Fruit fly (Drosophila melanogaster): ENCODE measurements around the gene CG7024.
A peak's percentile ranks its signal among the peaks of the same experiment; 100 is the strongest.

CG7024 gene

dm6 chrX:4686723-4687122 is 18.4 kb upstream of the CG7024 start, which contains the start of gene Pp2C1 (continued):
- TF ChIP-seq dpn (GFP tag; optimal IDR thresholded peaks at IDR 0.05) (no peak), CG16863 (GFP tag; optimal IDR thresholded peaks at IDR 0.05) (no peak), ems (GFP tag; optimal IDR thresholded peaks at IDR 0.05) (no peak), Fer1 (GFP tag; optimal IDR thresholded peaks at IDR 0.05) (no peak), CTCF (GFP tag; optimal IDR thresholded peaks at IDR 0.05) (no peak), lab (GFP tag; optimal IDR thresholded peaks at IDR 0.05) (no peak), CG18011 (GFP tag; optimal IDR thresholded peaks at IDR 0.05) (no peak), ci (GFP tag; IDR thresholded peaks at IDR 0.05) (0 out of 3 replicates have a peak, but pooled peaks have one; percentile 14), Ets65A (GFP tag) (no peak), CG7928 (GFP tag; optimal IDR thresholded peaks at IDR 0.05) (no peak), odd (GFP tag; optimal IDR thresholded peaks at IDR 0.05) (no peak), E2f1 (GFP tag; IDR thresholded peaks at IDR 0.05) (no peak), CG9876 (GFP tag; optimal IDR thresholded peaks at IDR 0.05) (no peak), nau (GFP tag; optimal IDR thresholded peaks at IDR 0.05) (no peak), Camta (GFP tag; optimal IDR thresholded peaks at IDR 0.05) (no peak), CG13894 (tag; optimal IDR thresholded peaks at IDR 0.05) (no peak), CG11695 (GFP tag; IDR thresholded peaks at IDR 0.05) (no peak), al (GFP tag; IDR thresholded peaks at IDR 0.05) (no peak), GATAe (GFP tag; conservative IDR thresholded peaks at IDR 0.05) (no peak), Lhr (GFP tag; optimal IDR thresholded peaks at IDR 0.05) (peak; percentile 4), CG14667 (GFP tag; IDR thresholded peaks at IDR 0.05) (no peak), sob (GFP tag; IDR thresholded peaks at IDR 0.05) (no peak), onecut (GFP tag; IDR thresholded peaks at IDR 0.05) (no peak), CG31388 (GFP tag; optimal IDR thresholded peaks at IDR 0.05) (no peak), Sin3A (optimal IDR thresholded peaks at IDR 0.05) (no peak), CG8089 (GFP tag; optimal IDR thresholded peaks at IDR 0.05) (no peak), ato (GFP tag; IDR thresholded peaks at IDR 0.05; ENCODE audit: partially characterized antibody) (peak; percentile 75), tx (GFP tag; optimal IDR thresholded peaks at IDR 0.05) (no peak), Oaz (GFP tag; IDR thresholded peaks at IDR 0.05) (no peak), CG10979 (tag; optimal IDR thresholded peaks at IDR 0.05) (no peak), Gug (GFP tag; IDR thresholded peaks at IDR 0.05) (no peak), CG3281 (GFP tag; optimal IDR thresholded peaks at IDR 0.05) (no peak), eyg (GFP tag; optimal IDR thresholded peaks at IDR 0.05) (no peak), zen2 (GFP tag; IDR thresholded peaks at IDR 0.05; ENCODE audit: partially characterized antibody) (peak; percentile 43; the same call in 1 of the 3 replicates), danr (GFP tag; IDR thresholded peaks at IDR 0.05) (no peak), CG8290 (GFP tag; optimal IDR thresholded peaks at IDR 0.05) (no peak), CG8290 (tag; optimal IDR thresholded peaks at IDR 0.05) (peak; percentile 16 to 49), emc (GFP tag; optimal IDR thresholded peaks at IDR 0.05) (no peak), Sry-β (GFP tag; optimal IDR thresholded peaks at IDR 0.05) (no peak), dati (GFP tag; IDR thresholded peaks at IDR 0.05) (no peak), CG15601 (tag; optimal IDR thresholded peaks at IDR 0.05) (no peak), cad (GFP tag; optimal IDR thresholded peaks at IDR 0.05) (no peak), cg (GFP tag; optimal IDR thresholded peaks at IDR 0.05) (no peak), CG10565 (GFP tag; optimal IDR thresholded peaks at IDR 0.05) (no peak), aop (GFP tag; IDR thresholded peaks at IDR 0.05) (no peak), CG12299 (tag; optimal IDR thresholded peaks at IDR 0.05) (no peak), CG7745 (tag; optimal IDR thresholded peaks at IDR 0.05) (no peak), ash1 (GFP tag; optimal IDR thresholded peaks at IDR 0.05) (no peak), otp (GFP tag; IDR thresholded peaks at IDR 0.05) (no peak), fd64A (GFP tag; optimal IDR thresholded peaks at IDR 0.05) (no peak), Abd-B (GFP tag; optimal IDR thresholded peaks at IDR 0.05) (no peak), dm (GFP tag; optimal IDR thresholded peaks at IDR 0.05) (no peak), Antp (GFP tag; optimal IDR thresholded peaks at IDR 0.05) (no peak), Fer3 (tag; optimal IDR thresholded peaks at IDR 0.05) (no peak)

Measured in whole organism, embryonic.